Worm (Caenorhabditis elegans) whole organism, L3 larva: ENCODE data around the gene rpm-1.
A peak's percentile ranks its signal among the peaks of the same experiment; 100 is the strongest.

Experiments used
- R02D3.7 ChIP-seq: fragments of 150-350 bp; optimal IDR thresholded peaks from 2 replicates; lab custom pipeline; 2014; ENCODE audit warnings: missing biosample characterization, missing genetic modification characterization
- aly-2 ChIP-seq: fragments of 150-350 bp; optimal IDR thresholded peaks from 2 replicates; lab custom pipeline; 2014; ENCODE audit warnings: missing biosample characterization, missing genetic modification characterization
- ceh-16 ChIP-seq: sonication (generic microtip); optimal IDR thresholded peaks from 2 replicates; lab custom pipeline; 2017; ENCODE audit warnings: missing biosample characterization, missing genetic modification characterization
- ceh-28 ChIP-seq: fragments of 150-350 bp; optimal IDR thresholded peaks from 2 replicates; lab custom pipeline; 2014; ENCODE audit warnings: missing biosample characterization, missing genetic modification reagents, missing genetic modification characterization
- ceh-82 ChIP-seq: fragments of 150-350 bp; optimal IDR thresholded peaks from 2 replicates; lab custom pipeline; 2014; ENCODE audit warnings: missing biosample characterization, missing genetic modification characterization
- ceh-9 ChIP-seq: sonication (generic microtip); optimal IDR thresholded peaks from 2 replicates; lab custom pipeline; 2018; ENCODE audit warnings: missing biosample characterization, missing genetic modification characterization
- daf-12 ChIP-seq: fragments of 150-350 bp; optimal IDR thresholded peaks from 2 replicates; lab custom pipeline; 2014; ENCODE audit warnings: missing biosample characterization, missing genetic modification reagents, missing genetic modification characterization
- egl-5 ChIP-seq: fragments of 150-350 bp; optimal IDR thresholded peaks from 2 replicates; lab custom pipeline; 2017; ENCODE audit warnings: missing biosample characterization, missing genetic modification reagents, missing genetic modification characterization, inconsistent platforms
- elt-2 ChIP-seq: sonication (generic microtip); optimal IDR thresholded peaks from 2 replicates; lab custom pipeline; 2016; ENCODE audit warnings: missing genetic modification reagents, mild to moderate bottlenecking, missing genetic modification characterization, missing compliant biosample characterization
- elt-3 ChIP-seq, 3 experiments: fragments of 150-350 bp in 1 of 3; sonication (generic microtip) in 2 of 3; optimal IDR thresholded peaks; 2 replicates in 2 of 3; 4 replicates in 1 of 3; lab custom pipeline; 2014 to 2017; ENCODE audit warnings: missing biosample characterization in 3 of 3, missing genetic modification characterization in 3 of 3
- eor-1 ChIP-seq, 2 experiments: fragments of 150-350 bp; optimal IDR thresholded peaks; 2 replicates each; lab custom pipeline; 2014 to 2018; ENCODE audit warnings: missing biosample characterization in 2 of 2, missing genetic modification characterization in 2 of 2
- fkh-10 ChIP-seq: sonication (generic microtip); optimal IDR thresholded peaks from 2 replicates; lab custom pipeline; 2017; ENCODE audit warnings: missing biosample characterization, missing genetic modification reagents, missing genetic modification characterization
- fos-1 ChIP-seq: fragments of 150-350 bp; optimal IDR thresholded peaks from 2 replicates; lab custom pipeline; 2014; ENCODE audit warnings: missing biosample characterization, missing genetic modification characterization
- hmg-11 ChIP-seq: sonication (generic microtip); optimal IDR thresholded peaks from 2 replicates; lab custom pipeline; 2016; ENCODE audit warnings: missing genetic modification characterization, missing compliant biosample characterization
- lin-15B ChIP-seq: fragments of 150-350 bp; optimal IDR thresholded peaks from 2 replicates; lab custom pipeline; 2014; ENCODE audit warnings: missing biosample characterization, missing genetic modification characterization
- lin-39 ChIP-seq: fragments of 150-350 bp; optimal IDR thresholded peaks from 2 replicates; lab custom pipeline; 2018; ENCODE audit warnings: missing biosample characterization, missing genetic modification reagents, missing genetic modification characterization
- nfya-1 ChIP-seq: sonication (generic microtip); optimal IDR thresholded peaks from 2 replicates; lab custom pipeline; 2017; ENCODE audit warnings: missing genetic modification characterization, mild to moderate bottlenecking, missing compliant biosample characterization, antibody characterized with exemption, moderate library complexity; ENCODE audit not compliant: insufficient read depth
- nhr-11 ChIP-seq: fragments of 150-350 bp; optimal IDR thresholded peaks from 2 replicates; lab custom pipeline; 2014; ENCODE audit warnings: missing biosample characterization, missing genetic modification characterization
- nhr-12 ChIP-seq: fragments of 150-350 bp; optimal IDR thresholded peaks from 2 replicates; lab custom pipeline; 2014; ENCODE audit warnings: missing biosample characterization, missing genetic modification characterization
- nhr-237 ChIP-seq: fragments of 150-350 bp; optimal IDR thresholded peaks from 2 replicates; lab custom pipeline; 2014; ENCODE audit warnings: missing biosample characterization, missing genetic modification characterization
- nhr-28 ChIP-seq: fragments of 150-350 bp; optimal IDR thresholded peaks from 2 replicates; lab custom pipeline; 2014; ENCODE audit warnings: missing biosample characterization, missing genetic modification characterization
- nhr-43 ChIP-seq: sonication (generic microtip); optimal IDR thresholded peaks from 2 replicates; lab custom pipeline; 2016; ENCODE audit warnings: mild to moderate bottlenecking, missing genetic modification characterization, missing compliant biosample characterization; ENCODE audit not compliant: poor library complexity, severe bottlenecking
- nhr-67 ChIP-seq: fragments of 150-350 bp; optimal IDR thresholded peaks from 2 replicates; lab custom pipeline; 2014; ENCODE audit warnings: missing biosample characterization, missing genetic modification characterization
- nhr-76 ChIP-seq: fragments of 150-350 bp; sonication (generic microtip); optimal IDR thresholded peaks from 5 replicates; lab custom pipeline; 2014; ENCODE audit warnings: missing biosample characterization, missing genetic modification characterization
- nhr-77 ChIP-seq: fragments of 150-350 bp; optimal IDR thresholded peaks from 2 replicates; lab custom pipeline; 2014; ENCODE audit warnings: missing biosample characterization, missing genetic modification characterization
- pha-4 ChIP-seq: fragments of 150-350 bp; optimal IDR thresholded peaks from 2 replicates; lab custom pipeline; 2014; ENCODE audit warnings: missing biosample characterization, missing genetic modification reagents, missing genetic modification characterization
- pqm-1 ChIP-seq: fragments of 150-350 bp; optimal IDR thresholded peaks from 2 replicates; lab custom pipeline; 2017; ENCODE audit warnings: missing biosample characterization, missing genetic modification characterization, inconsistent platforms
- sea-2 ChIP-seq: fragments of 150-350 bp; sonication (generic microtip); optimal IDR thresholded peaks from 4 replicates; lab custom pipeline; 2014; ENCODE audit warnings: missing biosample characterization, missing genetic modification reagents, missing genetic modification characterization
- skn-1 ChIP-seq: fragments of 150-350 bp; optimal IDR thresholded peaks from 2 replicates; lab custom pipeline; 2014; ENCODE audit warnings: missing biosample characterization, missing genetic modification characterization
- snpc-4 ChIP-seq: fragments of 150-350 bp; optimal IDR thresholded peaks from 2 replicates; lab custom pipeline; 2014; ENCODE audit warnings: missing biosample characterization, missing genetic modification characterization
- tbx-2 ChIP-seq: sonication (generic microtip); optimal IDR thresholded peaks from 2 replicates; lab custom pipeline; 2016; ENCODE audit warnings: mild to moderate bottlenecking, missing genetic modification characterization, missing compliant biosample characterization
- unc-39 ChIP-seq: sonication (generic microtip); optimal IDR thresholded peaks from 4 replicates; lab custom pipeline; 2017; ENCODE audit warnings: missing biosample characterization, missing genetic modification characterization
- unc-62 ChIP-seq: fragments of 150-350 bp; sonication (generic microtip); optimal IDR thresholded peaks from 4 replicates; lab custom pipeline; 2014; ENCODE audit warnings: missing biosample characterization, missing genetic modification reagents, missing genetic modification characterization
- zag-1 ChIP-seq: fragments of 150-350 bp; optimal IDR thresholded peaks from 2 replicates; lab custom pipeline; 2014; ENCODE audit warnings: missing biosample characterization, missing genetic modification characterization
- ztf-11 ChIP-seq: fragments of 150-350 bp; optimal IDR thresholded peaks from 2 replicates; lab custom pipeline; 2014; ENCODE audit warnings: missing biosample characterization, missing genetic modification characterization
- ztf-4 ChIP-seq: fragments of 150-350 bp; optimal IDR thresholded peaks from 2 replicates; lab custom pipeline; 2014; ENCODE audit warnings: missing biosample characterization, missing genetic modification characterization

The rpm-1 gene

ce11 chrV:8785526-8785925 is 34.2 kb downstream of the rpm-1 start:
- TF ChIP-seq nhr-67 (tag; lab: Kevin White, UChicago) (no peak), pha-4 (tag; lab: Kevin White, UChicago) (peak; percentile 31), fos-1 (tag; lab: Kevin White, UChicago) (no peak), unc-39 (no peak), snpc-4 (tag; lab: Kevin White, UChicago) (no peak), lin-39 (tag; lab: Kevin White, UChicago) (peak; percentile 34), skn-1 (tag; lab: Kevin White, UChicago) (no peak), aly-2 (tag; lab: Kevin White, UChicago) (no peak), nfya-1 (tag; lab: Kevin White, UChicago) (peak; percentile 12), nhr-28 (no peak), lin-15B (tag; lab: Kevin White, UChicago) (peak; percentile 10), nhr-237 (tag; lab: Kevin White, UChicago) (no peak), nhr-43 (tag; lab: Kevin White, UChicago) (no peak), hmg-11 (tag; lab: Kevin White, UChicago) (peak; percentile 51), elt-2 (peak; percentile 52), ceh-28 (tag; lab: Kevin White, UChicago) (no peak), ceh-82 (no peak), fkh-10 (GFP tag; lab: Kevin White, UChicago) (no peak)

ce11 chrV:8784485-8784884 is 35.3 kb downstream of the rpm-1 start:
- no peak for TF ChIP-seq nhr-67 (tag; lab: Kevin White, UChicago)
- TF ChIP-seq elt-3 (tag; optimal IDR thresholded peaks at IDR 0.05; lab: Kevin White, UChicago) = no peak
- TF ChIP-seq daf-12 (tag; lab: Kevin White, UChicago) = no peak
- no peak for TF ChIP-seq ceh-16 (tag; lab: Kevin White, UChicago)
- peak; percentile 46 for TF ChIP-seq pha-4 (tag; lab: Kevin White, UChicago)
- TF ChIP-seq R02D3.7 = no peak
- no peak for TF ChIP-seq ceh-82
- no peak for TF ChIP-seq nhr-12 (tag; lab: Kevin White, UChicago)
- TF ChIP-seq elt-2 = peak; percentile 34

ce11 chrV:8782112-8782511 is 37.6 kb downstream of the rpm-1 start:
- no peak for TF ChIP-seq fkh-10 (GFP tag; lab: Kevin White, UChicago)
- TF ChIP-seq pha-4 (tag; lab: Kevin White, UChicago) = peak; percentile 6

ce11 chrV:8781164-8781563 is 38.6 kb downstream of the rpm-1 start:
- TF ChIP-seq elt-2 = peak; percentile 70
- TF ChIP-seq pha-4 (tag; lab: Kevin White, UChicago) = peak; percentile 4
- TF ChIP-seq pqm-1 (tag; lab: Kevin White, UChicago) = peak; percentile 8
- no peak for TF ChIP-seq eor-1 (tag; optimal IDR thresholded peaks at IDR 0.05; lab: Kevin White, UChicago)
- no peak for TF ChIP-seq nhr-12 (tag; lab: Kevin White, UChicago)
- no peak for TF ChIP-seq ceh-16 (tag; lab: Kevin White, UChicago)

ce11 chrV:8776270-8776669 is 43.5 kb downstream of the rpm-1 start, which contains the start of gene B0507.1:
TSS of gene B0507.1 (plus strand) at chrV:8776570.
- TF ChIP-seq snpc-4 (tag; lab: Kevin White, UChicago) (no peak), ceh-9 (tag; lab: Kevin White, UChicago) (no peak), tbx-2 (tag; lab: Kevin White, UChicago) (no peak), ceh-16 (tag; lab: Kevin White, UChicago) (no peak), nhr-12 (tag; lab: Kevin White, UChicago) (no peak), nfya-1 (tag; lab: Kevin White, UChicago) (no peak), nhr-77 (tag; lab: Kevin White, UChicago) (no peak)

ce11 chrV:8773826-8774382 is 45.9 kb downstream of the rpm-1 start, which contains the start of gene B0507.2:
TSS of gene B0507.2 (plus strand) at chrV:8774332.
- TF ChIP-seq pqm-1 (tag; lab: Kevin White, UChicago) = peak; percentile 28
- TF ChIP-seq ztf-11 = no peak
- no peak for TF ChIP-seq lin-39 (tag; lab: Kevin White, UChicago)
- no peak for TF ChIP-seq sea-2 (GFP tag; lab: Kevin White, UChicago)
- TF ChIP-seq zag-1 (tag; lab: Kevin White, UChicago) = no peak
- peak; percentile 40 for TF ChIP-seq lin-15B (tag; lab: Kevin White, UChicago)
- no peak for TF ChIP-seq R02D3.7
- no peak for TF ChIP-seq nhr-11 (tag; lab: Kevin White, UChicago)
- no peak for TF ChIP-seq egl-5 (tag; lab: Kevin White, UChicago)
- no peak for TF ChIP-seq nhr-76 (tag; lab: Kevin White, UChicago)
- TF ChIP-seq ceh-28 (tag; lab: Kevin White, UChicago) = peak; percentile 29
- TF ChIP-seq pha-4 (tag; lab: Kevin White, UChicago) = peak; percentile 74
- no peak for TF ChIP-seq nhr-43 (tag; lab: Kevin White, UChicago)
- no peak for TF ChIP-seq ztf-4 (tag; lab: Kevin White, UChicago)
- TF ChIP-seq fkh-10 (GFP tag; lab: Kevin White, UChicago) = no peak
- no peak for TF ChIP-seq unc-62 (GFP tag; lab: Kevin White, UChicago)
- TF ChIP-seq elt-2 = peak; percentile 37
- TF ChIP-seq snpc-4 (tag; lab: Kevin White, UChicago) = peak; percentile 41
